Worm (Caenorhabditis elegans) whole organism, midembryonic: Measurements from ENCODE around the gene K11H12.9.

Source experiments
- T22C8.4 ChIP-seq: fragments of 200-800 bp; sonication (Bioruptor generic); IDR thresholded peaks from 2 replicates; pipeline ENCODE4 v1.3.6; 2022; ENCODE audit warnings: missing genetic modification characterization, missing compliant biosample characterization
- cog-1 ChIP-seq: sonication (generic microtip); optimal IDR thresholded peaks from 2 replicates; lab custom pipeline; 2016; ENCODE audit warnings: missing genetic modification characterization, missing compliant biosample characterization
- flt-1 ChIP-seq: fragments of 200-800 bp; sonication (Bioruptor generic); IDR thresholded peaks from 2 replicates; pipeline ENCODE4 v1.3.6; 2022; ENCODE audit warnings: missing genetic modification characterization, missing compliant biosample characterization
- klf-2 ChIP-seq: fragments of 200-800 bp; sonication (Bioruptor generic); conservative IDR thresholded peaks from 2 replicates; pipeline ENCODE4 v1.3.6; 2022; ENCODE audit warnings: missing genetic modification reagents, missing genetic modification characterization, missing compliant biosample characterization
- med-1 ChIP-seq: sonication (generic microtip); optimal IDR thresholded peaks from 2 replicates; lab custom pipeline; 2017; ENCODE audit warnings: missing genetic modification characterization, mild to moderate bottlenecking, missing compliant biosample characterization, antibody characterized with exemption, missing genetic modification reagents; ENCODE audit not compliant: insufficient read depth
- ref-1 ChIP-seq: fragments of 200-800 bp; sonication (Bioruptor generic); conservative IDR thresholded peaks from 2 replicates; pipeline ENCODE4 v1.3.6; 2022; ENCODE audit warnings: missing genetic modification reagents, missing genetic modification characterization, missing compliant biosample characterization
- tab-1 ChIP-seq: fragments of 200-800 bp; sonication (Bioruptor generic); IDR thresholded peaks from 2 replicates; pipeline ENCODE4 v1.3.6; 2022; ENCODE audit warnings: missing genetic modification characterization, missing compliant biosample characterization
- ztf-23 ChIP-seq: fragments of 200-800 bp; sonication (Bioruptor generic); IDR thresholded peaks from 2 replicates; pipeline ENCODE4 v1.3.6; 2022; ENCODE audit warnings: missing genetic modification reagents, missing genetic modification characterization, missing compliant biosample characterization
- ztf-29 ChIP-seq: fragments of 200-800 bp; sonication (Bioruptor generic); IDR thresholded peaks from 2 replicates; pipeline ENCODE4 v1.3.6; 2022; ENCODE audit warnings: missing genetic modification reagents, missing genetic modification characterization, missing compliant biosample characterization

Gene K11H12.9

DNA sequence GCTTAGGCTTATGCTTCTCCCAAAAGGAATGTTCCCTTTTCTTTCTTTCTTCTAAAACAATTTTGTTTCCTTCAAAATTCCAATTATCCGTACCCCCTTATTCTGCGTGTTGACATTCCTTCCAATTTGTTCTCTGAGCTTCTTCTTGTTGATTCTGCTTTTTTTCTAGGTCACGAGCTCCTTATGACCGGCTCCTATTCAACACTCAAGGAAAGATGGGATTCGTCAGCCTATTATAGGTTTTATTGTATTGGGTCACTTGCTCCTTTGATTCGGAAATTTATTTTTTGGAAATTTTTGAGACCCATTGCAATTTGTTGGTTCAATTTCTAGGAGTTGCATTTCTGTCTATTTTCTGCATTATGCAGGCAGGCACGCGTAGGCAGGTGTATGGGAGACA lies 10.3 kb upstream of the K11H12.9 start:
- TF ChIP-seq klf-2 (GFP tag; lab: Robert Waterston, UW) = no peak
- no peak for TF ChIP-seq cog-1 (tag; lab: Kevin White, UChicago)
- TF ChIP-seq med-1 = no peak
- no peak for TF ChIP-seq ztf-29
- TF ChIP-seq ref-1 (GFP tag; lab: Robert Waterston, UW) = no peak
- TF ChIP-seq ztf-23 = no peak
- TF ChIP-seq T22C8.4 = no peak
- no peak for TF ChIP-seq tab-1 (GFP tag; lab: Robert Waterston, UW)
- TF ChIP-seq flt-1 (GFP tag; lab: Robert Waterston, UW) = no peak

DNA sequence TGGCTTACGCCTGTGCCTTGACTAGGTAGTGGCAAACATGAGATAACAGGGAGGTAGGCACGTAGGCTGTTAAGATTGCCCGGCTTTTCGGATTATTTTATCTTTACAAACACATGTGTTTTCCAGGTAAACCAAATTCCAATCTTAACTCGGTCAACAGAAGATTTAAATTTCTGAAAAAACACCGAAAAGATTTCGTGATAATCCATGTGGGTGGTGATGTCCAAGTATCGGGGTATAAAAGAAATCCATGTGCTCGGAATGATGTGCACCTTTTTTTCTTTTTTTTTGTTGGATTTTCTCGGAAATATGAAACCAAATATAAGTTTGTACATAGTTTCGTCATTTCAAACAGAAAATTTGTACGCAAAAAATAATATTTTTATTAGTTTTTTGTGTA lies 6.0 kb upstream of the K11H12.9 start:
- TF ChIP-seq ztf-29 = no peak

DNA sequence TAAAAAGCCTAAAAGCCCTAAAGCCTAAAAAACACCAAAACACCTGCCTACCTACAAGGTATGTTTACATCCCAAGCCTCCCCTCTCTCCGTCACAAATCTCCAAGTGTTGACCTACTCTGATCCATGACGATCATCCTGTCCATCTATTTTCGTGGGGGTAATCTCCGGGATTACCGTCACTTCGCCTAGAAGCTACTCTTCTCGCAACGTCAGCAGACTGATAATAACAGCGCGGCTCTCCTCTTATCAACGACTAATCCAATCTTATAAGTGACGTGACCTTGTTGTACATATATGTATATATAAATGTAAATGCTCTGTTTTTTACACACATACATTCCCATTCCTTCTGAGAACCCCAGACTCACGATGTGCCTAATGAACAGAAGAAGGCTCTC lies 1.1 kb upstream of the K11H12.9 start:
- TF ChIP-seq ref-1 (GFP tag; lab: Robert Waterston, UW) (no peak), cog-1 (tag; lab: Kevin White, UChicago) (no peak), T22C8.4 (no peak), med-1 (no peak), ztf-23 (no peak), tab-1 (GFP tag; lab: Robert Waterston, UW) (no peak)

DNA sequence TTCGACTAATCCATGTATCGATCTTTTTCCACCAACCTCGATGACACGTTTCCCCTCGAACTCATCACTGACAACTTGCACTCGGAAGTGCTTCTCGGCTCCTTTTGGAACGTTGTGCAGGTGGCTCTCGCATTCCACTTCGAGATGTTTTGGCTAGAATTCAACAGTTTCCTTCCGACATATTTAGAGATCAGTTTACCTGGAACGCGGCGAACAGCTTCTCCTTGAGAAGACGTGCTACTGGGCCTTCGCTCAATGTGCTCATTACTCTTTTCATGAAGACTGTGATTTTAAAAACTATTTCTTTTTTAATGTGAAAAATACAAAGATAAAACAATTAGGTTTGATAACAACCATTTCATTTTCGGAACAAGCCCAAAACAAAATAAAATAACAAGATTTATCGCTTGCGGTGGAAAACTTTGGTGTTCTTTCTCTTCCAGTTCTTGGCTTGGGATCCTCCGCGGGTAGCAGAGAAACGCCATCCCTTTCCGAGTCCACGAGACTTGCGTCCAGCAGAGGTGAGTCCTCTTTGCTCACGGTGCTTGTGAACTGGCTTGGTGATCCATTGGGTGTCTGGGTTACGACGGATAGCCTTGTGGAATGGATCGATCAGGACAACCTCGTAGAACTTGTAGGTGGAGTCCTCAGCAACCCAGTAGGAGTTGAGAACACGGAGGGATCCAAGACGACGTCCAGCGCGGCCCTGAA lies 3.8 kb downstream of the K11H12.9 start, which contains the start of gene K11H12.1:
K11H12.1 (minus strand) TSS at position 284 of the 711 bp plus-strand sequence.
- no peak for TF ChIP-seq ztf-29
- TF ChIP-seq flt-1 (GFP tag; lab: Robert Waterston, UW) = no peak
- no peak for TF ChIP-seq ref-1 (GFP tag; lab: Robert Waterston, UW)
- no peak for TF ChIP-seq T22C8.4
- TF ChIP-seq cog-1 (tag; lab: Kevin White, UChicago) = no peak
- no peak for TF ChIP-seq tab-1 (GFP tag; lab: Robert Waterston, UW)

DNA sequence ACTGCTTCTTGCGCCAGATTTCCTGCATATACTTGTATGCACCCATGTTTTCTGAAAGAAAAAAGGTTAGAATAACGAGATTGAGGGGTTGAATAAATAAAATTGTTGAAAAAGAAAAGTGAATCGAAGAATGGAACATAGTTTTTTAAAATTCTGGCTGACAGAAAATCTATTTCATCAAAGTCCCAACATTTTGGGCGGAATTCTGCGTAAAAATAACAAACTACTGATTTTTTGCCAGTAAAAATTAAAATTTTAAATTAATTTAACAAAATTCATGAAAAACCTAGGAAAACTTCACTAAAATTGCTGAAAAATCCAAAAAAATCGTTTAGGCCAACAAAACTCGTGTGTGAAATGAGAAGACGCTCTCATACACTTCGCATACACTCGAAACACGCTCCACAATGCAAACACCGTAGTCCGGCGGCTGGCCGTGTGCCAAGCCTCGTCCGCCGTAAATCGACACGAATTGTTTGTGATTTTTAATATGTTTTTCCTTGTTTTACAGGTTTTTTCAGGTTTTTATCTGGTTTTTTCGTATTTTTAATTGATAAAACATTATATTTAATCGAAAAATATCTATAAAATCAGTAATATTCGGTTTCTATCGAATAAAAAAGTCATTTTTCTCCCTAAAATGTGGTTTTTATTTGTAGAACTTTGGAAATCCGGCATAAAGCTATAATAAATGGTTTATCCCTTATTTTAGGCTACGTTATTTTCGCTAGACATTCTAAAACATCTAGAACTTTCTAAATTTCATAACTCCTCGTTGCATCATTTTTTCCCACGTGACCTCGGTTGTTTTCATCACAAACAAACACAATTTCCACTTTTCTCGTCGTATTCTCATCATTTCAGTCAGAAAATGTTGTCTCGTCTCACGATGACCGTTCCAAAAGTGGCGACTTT lies 5.3 kb downstream of the K11H12.9 start, which contains the start of the genes rpl-15 and K11H12.8:
rpl-15 (minus strand) TSS at position 51 of the 915 bp plus-strand sequence.
K11H12.8 (plus strand) TSS at position 865 of the 915 bp plus-strand sequence.
- TF ChIP-seq ztf-29 (peak; percentile 94), ztf-23 (peak; percentile 98), T22C8.4 (peak; percentile 81), med-1 (peak; percentile 47), tab-1 (GFP tag; lab: Robert Waterston, UW) (peak; percentile 87), klf-2 (GFP tag; lab: Robert Waterston, UW) (peak; percentile 87), flt-1 (GFP tag; lab: Robert Waterston, UW) (peak; percentile 96), cog-1 (tag; lab: Kevin White, UChicago) (peak; percentile 99), ref-1 (GFP tag; lab: Robert Waterston, UW) (peak; percentile 66)

ce11 chrIV:657046-657445 lies 7.6 kb downstream of the K11H12.9 start:
- no peak for TF ChIP-seq tab-1 (GFP tag; lab: Robert Waterston, UW)

DNA sequence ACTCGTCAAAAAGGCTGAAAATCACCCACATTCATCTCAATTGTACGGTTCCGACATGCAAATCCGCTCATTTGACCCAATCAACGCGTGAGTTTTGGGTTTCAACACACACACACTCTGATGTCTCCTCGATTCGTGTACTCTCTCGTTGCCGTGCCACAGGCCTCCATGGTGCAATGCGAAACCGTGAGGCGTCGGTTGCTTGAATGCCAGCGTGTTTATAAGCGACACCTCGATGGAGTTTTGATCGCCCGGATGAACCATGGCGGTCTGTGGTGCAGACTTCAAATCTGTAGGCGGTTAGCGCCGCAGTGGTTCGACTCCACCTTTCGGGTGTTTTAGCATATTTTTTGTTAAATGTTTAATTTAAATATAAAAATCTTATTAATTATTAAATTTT lies 8.5 kb downstream of the K11H12.9 start:
- TF ChIP-seq klf-2 (GFP tag; lab: Robert Waterston, UW) = no peak
- TF ChIP-seq T22C8.4 = no peak
- TF ChIP-seq ref-1 (GFP tag; lab: Robert Waterston, UW) = no peak
- TF ChIP-seq flt-1 (GFP tag; lab: Robert Waterston, UW) = no peak
- no peak for TF ChIP-seq cog-1 (tag; lab: Kevin White, UChicago)
- no peak for TF ChIP-seq ztf-23

- no peak for TF ChIP-seq ztf-29
- TF ChIP-seq ref-1 (GFP tag; lab: Robert Waterston, UW) = no peak
- TF ChIP-seq flt-1 (GFP tag; lab: Robert Waterston, UW) = no peak
- TF ChIP-seq T22C8.4 = no peak
- TF ChIP-seq med-1 = no peak
- TF ChIP-seq klf-2 (GFP tag; lab: Robert Waterston, UW) = no peak
- no peak for TF ChIP-seq cog-1 (tag; lab: Kevin White, UChicago)
- TF ChIP-seq ztf-23 = no peak
- TF ChIP-seq tab-1 (GFP tag; lab: Robert Waterston, UW) = no peak
Observed at ce11 chrIV:658497-659177, 9.2 kb downstream of the K11H12.9 start.

ce11 chrIV:659585-659984 lies 10.1 kb downstream of the K11H12.9 start:
- no peak for TF ChIP-seq klf-2 (GFP tag; lab: Robert Waterston, UW)

DNA sequence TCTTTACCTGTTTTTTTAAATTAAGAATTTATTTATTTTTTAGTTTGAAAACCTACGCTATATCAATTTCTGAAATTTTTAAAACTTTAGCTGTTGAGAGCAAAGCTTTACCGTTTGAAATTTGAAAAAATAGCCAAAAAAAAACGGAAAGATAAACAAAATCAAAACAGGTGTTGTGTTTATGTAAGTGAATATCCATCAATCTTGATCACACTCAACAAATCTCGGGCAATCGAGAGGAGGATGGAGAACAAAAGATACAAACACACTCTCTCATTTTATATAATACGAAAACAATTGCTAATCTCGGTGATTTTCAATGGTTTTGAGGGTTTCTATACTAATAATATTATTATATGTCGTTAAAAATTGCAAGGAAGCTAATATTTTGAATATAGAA lies 12.2 kb downstream of the K11H12.9 start:
- no peak for TF ChIP-seq T22C8.4
- TF ChIP-seq flt-1 (GFP tag; lab: Robert Waterston, UW) = no peak
- TF ChIP-seq ztf-29 = no peak
- TF ChIP-seq cog-1 (tag; lab: Kevin White, UChicago) = no peak
- no peak for TF ChIP-seq ref-1 (GFP tag; lab: Robert Waterston, UW)
- TF ChIP-seq ztf-23 = no peak
- no peak for TF ChIP-seq med-1
- no peak for TF ChIP-seq tab-1 (GFP tag; lab: Robert Waterston, UW)
- no peak for TF ChIP-seq klf-2 (GFP tag; lab: Robert Waterston, UW)
